Worm (Caenorhabditis elegans) whole organism, young adult: Measurements from ENCODE around the gene T16H12.2.

Source experiments
- F23B12.7 ChIP-seq: sonication (generic microtip); optimal IDR thresholded peaks from 2 replicates; lab custom pipeline; 2017; ENCODE audit warnings: missing genetic modification characterization, mild to moderate bottlenecking, missing compliant biosample characterization, antibody characterized with exemption, moderate library complexity; ENCODE audit not compliant: insufficient read depth
- F37B4.10 ChIP-seq: fragments of 200-800 bp; sonication (Bioruptor generic); IDR thresholded peaks from 2 replicates; pipeline ENCODE4 v1.3.6; 2022; ENCODE audit warnings: missing genetic modification characterization, missing compliant biosample characterization
- bed-1 ChIP-seq: fragments of 200-800 bp; sonication (Bioruptor generic); IDR thresholded peaks from 2 replicates; pipeline ENCODE4 v1.3.6; 2022; ENCODE audit warnings: missing genetic modification reagents, missing genetic modification characterization, missing compliant biosample characterization
- ekl-4 ChIP-seq: fragments of 200-800 bp; sonication (Bioruptor generic); IDR thresholded peaks from 2 replicates; pipeline ENCODE4 v1.3.6; 2022; ENCODE audit warnings: missing genetic modification reagents, missing genetic modification characterization, missing compliant biosample characterization
- lir-1 ChIP-seq: fragments of 200-800 bp; sonication (Bioruptor generic); conservative IDR thresholded peaks from 2 replicates; pipeline ENCODE4 v1.3.6; 2022; ENCODE audit warnings: missing genetic modification reagents, missing genetic modification characterization, missing compliant biosample characterization
- nfya-1 ChIP-seq: sonication (generic microtip); optimal IDR thresholded peaks from 2 replicates; lab custom pipeline; 2017; ENCODE audit warnings: antibody characterized with exemption, missing compliant biosample characterization, missing genetic modification characterization, borderline replicate concordance; ENCODE audit not compliant: insufficient read depth
- nhr-90 ChIP-seq: sonication (generic microtip); optimal IDR thresholded peaks from 2 replicates; lab custom pipeline; 2016; ENCODE audit warnings: missing genotype, mild to moderate bottlenecking, missing genetic modification characterization, missing compliant biosample characterization
- rcor-1 ChIP-seq: fragments of 200-800 bp; sonication (Bioruptor generic); IDR thresholded peaks from 2 replicates; pipeline ENCODE4 v1.3.6; 2022; ENCODE audit warnings: missing genetic modification reagents, missing genetic modification characterization, missing compliant biosample characterization
- rec-8 ChIP-seq, 2 experiments: sonication (generic microtip); optimal IDR thresholded peaks; 2 replicates each; lab custom pipeline; 2016; ENCODE audit warnings: mild to moderate bottlenecking in 2 of 2, missing genetic modification characterization in 2 of 2, missing genetic modification reagents in 2 of 2, missing genotype in 2 of 2, missing biosample characterization in 1 of 2, missing compliant biosample characterization in 1 of 2, moderate library complexity in 1 of 2
- snpc-3.4 ChIP-seq: sonication (generic microtip); optimal IDR thresholded peaks from 2 replicates; lab custom pipeline; 2017; ENCODE audit warnings: missing genetic modification characterization, mild to moderate bottlenecking, missing compliant biosample characterization, antibody characterized with exemption, moderate library complexity, missing genotype, missing genetic modification reagents
- unc-130 ChIP-seq: sonication (generic microtip); optimal IDR thresholded peaks from 2 replicates; lab custom pipeline; 2016; ENCODE audit warnings: missing genetic modification reagents, missing genetic modification characterization, missing compliant biosample characterization

- TF ChIP-seq F37B4.10 (GFP tag; lab: Robert Waterston, UW) (no peak), rcor-1 (GFP tag; lab: Robert Waterston, UW) (no peak), nfya-1 (tag; lab: Kevin White, UChicago) (no peak), F23B12.7 (no peak), snpc-3.4 (no peak), bed-1 (GFP tag; lab: Robert Waterston, UW) (no peak), rec-8 (tag; optimal IDR thresholded peaks at IDR 0.05; lab: Kevin White, UChicago) (no peak), unc-130 (no peak), nhr-90 (tag; lab: Kevin White, UChicago) (no peak), lir-1 (no peak), ekl-4 (GFP tag; lab: Robert Waterston, UW) (no peak)
These were observed 4.6 kb downstream of the T16H12.2 start, which contains the start of gene gtf-2H2C for ce11 chrIII:10090685-10091084.
